Fruit fly (Drosophila melanogaster) whole organism, embryonic: ENCODE data around the gene Psa.

Experiments used
- Atf-2 ChIP-seq: fragments of 200-800 bp; sonication (Bioruptor generic); optimal IDR thresholded peaks from 2 replicates; lab custom pipeline; 2016; ENCODE audit warnings: missing biosample characterization, missing genetic modification characterization
- CG10267 ChIP-seq: fragments of 200-800 bp; sonication (Bioruptor generic); optimal IDR thresholded peaks from 2 replicates; lab custom pipeline; 2018; ENCODE audit warnings: missing biosample characterization, mild to moderate bottlenecking, missing genetic modification characterization, moderate library complexity
- CG12104 ChIP-seq: fragments of 200-800 bp; sonication (Bioruptor generic); optimal IDR thresholded peaks from 3 replicates; lab custom pipeline; 2016; ENCODE audit warnings: missing biosample characterization, missing genetic modification characterization
- CG12236 ChIP-seq: fragments of 200-800 bp; sonication (Bioruptor generic); optimal IDR thresholded peaks from 2 replicates; lab custom pipeline; 2016; ENCODE audit warnings: missing biosample characterization, missing genetic modification characterization
- CG14050 ChIP-seq: fragments of 200-800 bp; sonication (Bioruptor generic); IDR thresholded peaks from 3 replicates; pipeline ENCODE4 v1.3.6; 2022; ENCODE audit warnings: missing biosample characterization, missing genetic modification characterization
- CG14860 ChIP-seq: fragments of 200-800 bp; sonication (Bioruptor generic); IDR thresholded peaks from 3 replicates; pipeline ENCODE4 v1.3.6; 2022; ENCODE audit warnings: missing biosample characterization, missing genetic modification characterization; ENCODE audit not compliant: partially characterized antibody
- CG15514 ChIP-seq: fragments of 200-800 bp; sonication (Bioruptor generic); optimal IDR thresholded peaks from 3 replicates; lab custom pipeline; 2017; ENCODE audit warnings: missing biosample characterization, missing genetic modification characterization, mild to moderate bottlenecking, moderate library complexity, missing genetic modification reagents
- CG1602 ChIP-seq: fragments of 200-800 bp; sonication (Bioruptor generic); optimal IDR thresholded peaks from 3 replicates; lab custom pipeline; 2016; ENCODE audit warnings: missing biosample characterization, missing genetic modification characterization
- CG16779 ChIP-seq: fragments of 200-800 bp; sonication (Bioruptor generic); IDR thresholded peaks from 2 replicates; pipeline ENCODE4 v1.3.6; 2022; ENCODE audit warnings: missing biosample characterization, missing genetic modification characterization
- CG16813 ChIP-seq: fragments of 200-800 bp; sonication (Bioruptor generic); IDR thresholded peaks from 3 replicates; pipeline ENCODE4 v1.3.6; 2022; ENCODE audit warnings: missing biosample characterization, missing genetic modification characterization; ENCODE audit not compliant: partially characterized antibody
- CG17328 ChIP-seq: fragments of 200-800 bp; sonication (Bioruptor generic); IDR thresholded peaks from 2 replicates; pipeline ENCODE4 v1.3.6; 2022; ENCODE audit warnings: missing biosample characterization, missing genetic modification characterization
- CG17829 ChIP-seq: fragments of 200-800 bp; optimal IDR thresholded peaks from 2 replicates; lab custom pipeline; 2019; ENCODE audit warnings: missing biosample characterization, mild to moderate bottlenecking, missing genetic modification characterization, moderate library complexity
- CG17912 ChIP-seq: fragments of 200-800 bp; sonication (Bioruptor generic); optimal IDR thresholded peaks from 2 replicates; lab custom pipeline; 2018; ENCODE audit warnings: missing biosample characterization, mild to moderate bottlenecking, missing genetic modification characterization
- CG3726 ChIP-seq: fragments of 200-800 bp; sonication (Bioruptor generic); IDR thresholded peaks from 3 replicates; pipeline ENCODE4, ENCODE4 v1.3.6; 2022; ENCODE audit warnings: missing biosample characterization, missing genetic modification characterization
- CG4854 ChIP-seq: fragments of 200-800 bp; sonication (Bioruptor generic); optimal IDR thresholded peaks from 2 replicates; lab custom pipeline; 2016; ENCODE audit warnings: missing biosample characterization, missing genetic modification characterization, inconsistent platforms
- CG6654 ChIP-seq: fragments of 200-800 bp; sonication (Bioruptor generic); optimal IDR thresholded peaks from 2 replicates; lab custom pipeline; 2017; ENCODE audit warnings: missing biosample characterization, mild to moderate bottlenecking, missing genetic modification characterization
- CG7839 ChIP-seq: fragments of 200-800 bp; sonication (Bioruptor generic); optimal IDR thresholded peaks from 3 replicates; lab custom pipeline; 2018; ENCODE audit warnings: missing biosample characterization, mild to moderate bottlenecking, missing genetic modification characterization, moderate library complexity
- CkIIα-i1 ChIP-seq: fragments of 200-800 bp; sonication (Bioruptor generic); IDR thresholded peaks from 2 replicates; pipeline ENCODE4 v1.3.6; 2022; ENCODE audit warnings: missing biosample characterization, missing genetic modification characterization
- Dref ChIP-seq: fragments of 200-800 bp; sonication (Bioruptor generic); IDR thresholded peaks from 2 replicates; pipeline ENCODE4 v1.3.6; 2022; ENCODE audit warnings: missing biosample characterization, missing genetic modification characterization
- Fer1 ChIP-seq: fragments of 200-800 bp; sonication (Bioruptor generic); optimal IDR thresholded peaks from 2 replicates; lab custom pipeline; 2017; ENCODE audit warnings: missing biosample characterization, mild to moderate bottlenecking, missing genetic modification characterization
- HLH54F ChIP-seq: fragments of 200-800 bp; sonication (Bioruptor generic); optimal IDR thresholded peaks from 3 replicates; lab custom pipeline; 2016; ENCODE audit warnings: missing biosample characterization, missing genetic modification characterization
- Hand ChIP-seq: fragments of 200-800 bp; sonication (Bioruptor generic); optimal IDR thresholded peaks from 2 replicates; lab custom pipeline; 2017; ENCODE audit warnings: mild to moderate bottlenecking, missing biosample characterization, missing genetic modification reagents, missing genetic modification characterization
- Hey ChIP-seq: fragments of 200-800 bp; sonication (Bioruptor generic); optimal IDR thresholded peaks from 3 replicates; lab custom pipeline; 2018; ENCODE audit warnings: missing biosample characterization, mild to moderate bottlenecking, missing genetic modification characterization
- Hr78 ChIP-seq, 2 experiments: fragments of 200-800 bp in 1 of 2; fragments of >200 bp in 1 of 2; sonication (Bioruptor generic) in 1 of 2; optimal IDR thresholded peaks; 2 replicates each; lab custom pipeline; 2017 to 2019; ENCODE audit warnings: missing biosample characterization in 2 of 2, missing genetic modification characterization in 2 of 2, mild to moderate bottlenecking in 1 of 2, moderate library complexity in 1 of 2
- Lim3 ChIP-seq: fragments of 200-800 bp; sonication (Bioruptor generic); IDR thresholded peaks from 2 replicates; pipeline ENCODE4 v1.3.6; 2022; ENCODE audit warnings: missing biosample characterization, missing genetic modification characterization
- Med ChIP-seq: fragments of 200-800 bp; sonication (Bioruptor generic); peaks from one replicate; lab custom pipeline; 2016; ENCODE audit warnings: missing biosample characterization, missing genetic modification characterization, mild to moderate bottlenecking, inconsistent platforms, moderate library complexity
- Mrtf ChIP-seq: fragments of 200-800 bp; sonication (Bioruptor generic); IDR thresholded peaks from 3 replicates; pipeline ENCODE4 v1.3.6; 2022; ENCODE audit warnings: missing biosample characterization, missing genetic modification characterization
- Myb ChIP-seq: fragments of 200-800 bp; sonication (Bioruptor generic); optimal IDR thresholded peaks from 2 replicates; lab custom pipeline; 2016; ENCODE audit warnings: missing biosample characterization, missing genetic modification characterization
- Optix ChIP-seq: fragments of 200-800 bp; sonication (Bioruptor generic); IDR thresholded peaks from 3 replicates; pipeline ENCODE4 v1.3.6; 2022; ENCODE audit warnings: missing biosample characterization, missing genetic modification characterization
- Ptx1 ChIP-seq: fragments of 200-800 bp; sonication (Bioruptor generic); IDR thresholded peaks from 2 replicates; pipeline ENCODE4 v1.3.6; 2022; ENCODE audit warnings: missing biosample characterization, missing genetic modification characterization
- Side ChIP-seq: fragments of 200-800 bp; sonication (Bioruptor generic); optimal IDR thresholded peaks from 2 replicates; lab custom pipeline; 2016; ENCODE audit warnings: missing biosample characterization, missing genetic modification characterization
- Sox100B ChIP-seq: fragments of 200-800 bp; sonication (Bioruptor generic); optimal IDR thresholded peaks from 3 replicates; lab custom pipeline; 2018; ENCODE audit warnings: missing biosample characterization, mild to moderate bottlenecking, missing genetic modification characterization
- Ssrp ChIP-seq: fragments of 200-800 bp; sonication (Bioruptor generic); optimal IDR thresholded peaks from 2 replicates; lab custom pipeline; 2018; ENCODE audit warnings: missing biosample characterization, mild to moderate bottlenecking, missing genetic modification characterization, moderate library complexity
- Tbp ChIP-seq: fragments of >200 bp; optimal IDR thresholded peaks from 2 replicates; lab custom pipeline; 2018; ENCODE audit warnings: missing biosample characterization, missing genetic modification characterization
- ase ChIP-seq: fragments of 200-800 bp; sonication (Bioruptor generic); IDR thresholded peaks from 3 replicates; pipeline ENCODE4 v1.3.6; 2022; ENCODE audit warnings: missing biosample characterization, missing genetic modification characterization
- bsh ChIP-seq, 2 experiments: fragments of 200-800 bp; sonication (Bioruptor generic); optimal IDR thresholded peaks; 2 replicates each; lab custom pipeline; 2017 to 2018; ENCODE audit warnings: mild to moderate bottlenecking in 2 of 2, missing biosample characterization in 2 of 2, missing genetic modification characterization in 2 of 2, moderate library complexity in 1 of 2
- cato ChIP-seq: fragments of 200-800 bp; sonication (Bioruptor generic); optimal IDR thresholded peaks from 2 replicates; lab custom pipeline; 2016; ENCODE audit warnings: missing biosample characterization, missing genetic modification characterization, borderline replicate concordance
- chn ChIP-seq: fragments of 200-800 bp; sonication (Bioruptor generic); optimal IDR thresholded peaks from 2 replicates; lab custom pipeline; 2016; ENCODE audit warnings: missing biosample characterization, missing genetic modification characterization
- cwo ChIP-seq: fragments of 200-800 bp; sonication (Bioruptor generic); optimal IDR thresholded peaks from 3 replicates; lab custom pipeline; 2017; ENCODE audit warnings: missing biosample characterization, missing genetic modification characterization, mild to moderate bottlenecking, moderate library complexity, missing genetic modification reagents
- her ChIP-seq: fragments of 200-800 bp; sonication (Bioruptor generic); optimal IDR thresholded peaks from 2 replicates; lab custom pipeline; 2016; ENCODE audit warnings: missing biosample characterization, missing genetic modification characterization
- org-1 ChIP-seq: fragments of 200-800 bp; sonication (Bioruptor generic); optimal IDR thresholded peaks from 2 replicates; lab custom pipeline; 2017; ENCODE audit warnings: missing biosample characterization, missing genetic modification characterization
- pan ChIP-seq, 4 experiments: fragments of >200 bp in 3 of 4; fragments of 200-800 bp in 1 of 4; sonication (Bioruptor generic) in 1 of 4; optimal IDR thresholded peaks in 3 of 4; IDR thresholded peaks in 1 of 4; 2 replicates each; pipeline versions ENCODE4 v1.3.6 to Lab custom; 2017 to 2022; ENCODE audit warnings: missing biosample characterization in 2 of 4, missing genetic modification characterization in 2 of 4, mixed read lengths in 1 of 4
- prd ChIP-seq, 3 experiments: fragments of >200 bp in 2 of 3; fragments of 200-800 bp in 1 of 3; sonication (Bioruptor generic) in 1 of 3; optimal IDR thresholded peaks in 2 of 3; IDR thresholded peaks in 1 of 3; 2 replicates in 2 of 3; 3 replicates in 1 of 3; pipeline versions ENCODE4 v1.3.6 to Lab custom; 2017 to 2022; ENCODE audit warnings: missing biosample characterization in 1 of 3, missing genetic modification characterization in 1 of 3
- pzg ChIP-seq: fragments of 200-800 bp; sonication (Bioruptor generic); optimal IDR thresholded peaks from 3 replicates; lab custom pipeline; 2018; ENCODE audit warnings: missing biosample characterization, mild to moderate bottlenecking, missing genetic modification characterization, moderate library complexity
- sd ChIP-seq: fragments of 200-800 bp; sonication (Bioruptor generic); optimal IDR thresholded peaks from 3 replicates; lab custom pipeline; 2018; ENCODE audit warnings: missing biosample characterization, mild to moderate bottlenecking, missing genetic modification characterization, moderate library complexity
- slou ChIP-seq: fragments of 200-800 bp; sonication (Bioruptor generic); optimal IDR thresholded peaks from 3 replicates; lab custom pipeline; 2016; ENCODE audit warnings: missing biosample characterization, missing genetic modification characterization
- vvl ChIP-seq: fragments of 200-800 bp; sonication (Bioruptor generic); IDR thresholded peaks from 2 replicates; pipeline ENCODE4 v1.3.6; 2022; ENCODE audit warnings: missing biosample characterization, missing genetic modification characterization

The Psa gene

dm6 chr3L:1488592-1489183, 14.0 kb upstream of the Psa start (continued):
- TF ChIP-seq CG17829 (tag; lab: Kevin White, UChicago) (no peak), Optix (GFP tag; lab: Robert Waterston, UW) (no peak), CG1602 (GFP tag; lab: Kevin White, UChicago) (no peak), CG14860 (GFP tag; lab: Robert Waterston, UW) (peak; percentile 71), CG16813 (GFP tag; lab: Robert Waterston, UW) (peak; percentile 63), CG14050 (GFP tag; lab: Robert Waterston, UW) (no peak), CG17328 (GFP tag; lab: Robert Waterston, UW) (no peak), Atf-2 (GFP tag; lab: Kevin White, UChicago) (no peak)

dm6 chr3L:1489523-1489922, 13.1 kb upstream of the Psa start, which contains the start of gene stet:
Gene stet (minus strand): TSS chr3L:1489547.
- no peak for TF ChIP-seq ase
- TF ChIP-seq Ssrp (tag; lab: Kevin White, UChicago), result no peak
- no peak for TF ChIP-seq slou (GFP tag; lab: Kevin White, UChicago)
- 0 out of 2 replicates have a peak, but pooled peaks have one; percentile 42 for TF ChIP-seq vvl (GFP tag; lab: Robert Waterston, UW)
- peak; percentile 19 for TF ChIP-seq pzg (GFP tag; lab: Kevin White, UChicago)
- no peak for TF ChIP-seq CG17912 (GFP tag; lab: Kevin White, UChicago)
- TF ChIP-seq pan (optimal IDR thresholded peaks at IDR 0.05; lab: Kevin White, UChicago), result no peak
- TF ChIP-seq pan (GFP tag; optimal IDR thresholded peaks at IDR 0.05 in 1 of 2, IDR thresholded peaks at IDR 0.05 in 1 of 2), result no peak
- TF ChIP-seq Mrtf (GFP tag; lab: Robert Waterston, UW), result no peak
- TF ChIP-seq CG12236, result no peak
- no peak for TF ChIP-seq Tbp (GFP tag; lab: Kevin White, UChicago)
- TF ChIP-seq CG16779 (GFP tag; lab: Robert Waterston, UW), result no peak
- TF ChIP-seq CG10267 (tag; lab: Kevin White, UChicago), result no peak
- no peak for TF ChIP-seq CG7839 (tag; lab: Kevin White, UChicago)
- TF ChIP-seq Hr78 (GFP tag; optimal IDR thresholded peaks at IDR 0.05; lab: Kevin White, UChicago), result no peak
- TF ChIP-seq Hey (tag; lab: Kevin White, UChicago), result peak; percentile 20
- TF ChIP-seq Ptx1 (GFP tag; lab: Robert Waterston, UW), result no peak
- TF ChIP-seq org-1 (GFP tag; lab: Kevin White, UChicago), result no peak
- peak; percentile 27 for TF ChIP-seq Fer1 (GFP tag; lab: Kevin White, UChicago)
- TF ChIP-seq CG15514 (GFP tag; lab: Kevin White, UChicago), result peak; percentile 33
- no peak for TF ChIP-seq CG3726 (GFP tag; lab: Robert Waterston, UW)
- TF ChIP-seq CG6654 (GFP tag; lab: Kevin White, UChicago), result no peak
- TF ChIP-seq bsh (GFP tag; optimal IDR thresholded peaks at IDR 0.05; lab: Kevin White, UChicago), result no peak
- TF ChIP-seq Dref (GFP tag; lab: Robert Waterston, UW), result no peak
- TF ChIP-seq sd (tag; lab: Kevin White, UChicago), result peak; percentile 68
- TF ChIP-seq CG12104, result no peak
- TF ChIP-seq CkIIα-i1 (GFP tag; lab: Robert Waterston, UW), result no peak
- TF ChIP-seq Side (GFP tag; lab: Kevin White, UChicago), result no peak
- TF ChIP-seq chn (GFP tag; lab: Kevin White, UChicago), result no peak
- no peak for TF ChIP-seq Hand (GFP tag; lab: Kevin White, UChicago)
- TF ChIP-seq Sox100B, result no peak
- no peak for TF ChIP-seq Myb (GFP tag; lab: Kevin White, UChicago)
- TF ChIP-seq Med (GFP tag; lab: Kevin White, UChicago), result peak; percentile 52
- TF ChIP-seq her (GFP tag; lab: Kevin White, UChicago), result no peak
- TF ChIP-seq cwo, result peak; percentile 1
- no peak for TF ChIP-seq cato (GFP tag; lab: Kevin White, UChicago)
- TF ChIP-seq CG17328 (GFP tag; lab: Robert Waterston, UW), result 0 out of 2 replicates have a peak, but pooled peaks have one; percentile 7
- no peak for TF ChIP-seq prd (optimal IDR thresholded peaks at IDR 0.05; lab: Kevin White, UChicago)
- 0 out of 3 replicates have a peak, but pooled peaks have one; percentile 10 for TF ChIP-seq prd (GFP tag; IDR thresholded peaks at IDR 0.05; lab: Robert Waterston, UW)
- no peak for TF ChIP-seq Lim3 (GFP tag; lab: Robert Waterston, UW)
- TF ChIP-seq CG4854, result no peak
- TF ChIP-seq HLH54F (GFP tag; lab: Kevin White, UChicago), result no peak
